Worm (Caenorhabditis elegans): ENCODE results near the gene F52D10.4.

The F52D10.4 gene

ce11 chrX:11617387-11617786 lies at the start of gene F52D10.4:
TSS of gene F52D10.4 (plus strand) at chrX:11617470.
- TF ChIP-seq hmbx-1 (tag; optimal IDR thresholded peaks at IDR 0.05) = no peak
- TF ChIP-seq tbx-11 (GFP tag; IDR thresholded peaks at IDR 0.05) = no peak
- no peak for TF ChIP-seq ceh-36 (tag; optimal IDR thresholded peaks at IDR 0.05)
- no peak for TF ChIP-seq tbx-37 (GFP tag; conservative IDR thresholded peaks at IDR 0.05)
- no peak for TF ChIP-seq ceh-13 (GFP tag; optimal IDR thresholded peaks at IDR 0.05)
- TF ChIP-seq ets-7 (tag; optimal IDR thresholded peaks at IDR 0.05) = no peak
- no peak for TF ChIP-seq scrt-1 (GFP tag; IDR thresholded peaks at IDR 0.05)
- no peak for TF ChIP-seq sea-1 (GFP tag; conservative IDR thresholded peaks at IDR 0.05)
- TF ChIP-seq pes-1 (GFP tag; IDR thresholded peaks at IDR 0.05) = no peak
- no peak for TF ChIP-seq ama-1 (optimal IDR thresholded peaks at IDR 0.05)
- no peak for TF ChIP-seq F13C5.2 (tag; optimal IDR thresholded peaks at IDR 0.05)
- no peak for TF ChIP-seq B0310.2 (tag; optimal IDR thresholded peaks at IDR 0.05)
- TF ChIP-seq hnd-1 (tag; optimal IDR thresholded peaks at IDR 0.05) = no peak

DNA sequence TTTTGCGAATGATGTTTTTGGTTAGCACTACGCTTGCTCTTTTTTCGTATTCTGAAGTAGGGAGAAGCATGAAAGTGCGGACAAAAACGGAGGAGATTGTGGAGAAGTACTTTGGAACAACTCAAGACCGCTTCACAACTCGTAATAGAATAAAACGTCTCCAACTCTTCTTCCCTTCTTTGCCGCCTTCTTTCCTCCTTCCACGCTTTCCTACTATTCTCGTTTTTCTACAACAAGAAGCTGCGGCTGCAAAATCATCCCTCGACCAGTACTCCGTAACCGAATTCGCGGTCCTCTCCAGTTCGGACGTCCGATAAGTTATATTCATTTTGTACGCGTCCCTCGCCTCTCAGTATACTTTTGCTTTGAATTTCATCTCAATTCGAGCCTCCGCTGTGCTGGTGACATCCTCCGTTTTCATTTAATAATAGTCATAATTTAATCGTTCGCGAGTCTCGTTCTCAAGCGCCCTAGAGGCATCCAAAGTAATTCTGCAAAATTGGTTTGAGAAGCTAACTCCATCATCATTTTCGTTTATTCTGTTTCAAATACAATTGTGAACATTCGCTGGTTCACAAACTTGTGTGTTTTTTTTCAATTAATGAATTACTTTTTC lies 47.4 kb upstream of the F52D10.4 start:
- no peak for TF ChIP-seq F13C5.2 (tag; optimal IDR thresholded peaks at IDR 0.05)
- TF ChIP-seq hnd-1 (tag; optimal IDR thresholded peaks at IDR 0.05) = no peak
- TF ChIP-seq hmg-4 (GFP tag; optimal IDR thresholded peaks at IDR 0.05) = no peak
- TF ChIP-seq hmbx-1 (tag; optimal IDR thresholded peaks at IDR 0.05) = no peak
- TF ChIP-seq sea-1 (GFP tag; conservative IDR thresholded peaks at IDR 0.05) = no peak
- TF ChIP-seq B0310.2 (tag; optimal IDR thresholded peaks at IDR 0.05) = no peak
- TF ChIP-seq tbx-11 (GFP tag; IDR thresholded peaks at IDR 0.05) = no peak
- no peak for TF ChIP-seq ceh-13 (GFP tag; optimal IDR thresholded peaks at IDR 0.05)
- TF ChIP-seq tra-4 (tag; optimal IDR thresholded peaks at IDR 0.05) = no peak
- TF ChIP-seq ets-7 (tag; optimal IDR thresholded peaks at IDR 0.05) = no peak

ce11 chrX:11571714-11572113 lies 45.6 kb upstream of the F52D10.4 start:
- TF ChIP-seq B0310.2 (tag; optimal IDR thresholded peaks at IDR 0.05) = no peak
- TF ChIP-seq tra-4 (tag; optimal IDR thresholded peaks at IDR 0.05) = no peak
- TF ChIP-seq tbx-11 (GFP tag; IDR thresholded peaks at IDR 0.05) = no peak
- TF ChIP-seq sea-1 (GFP tag; conservative IDR thresholded peaks at IDR 0.05) = no peak
- no peak for TF ChIP-seq tbx-37 (GFP tag; conservative IDR thresholded peaks at IDR 0.05)
- no peak for TF ChIP-seq hmg-4 (GFP tag; optimal IDR thresholded peaks at IDR 0.05)
- TF ChIP-seq pes-1 (GFP tag; IDR thresholded peaks at IDR 0.05) = no peak
- no peak for TF ChIP-seq aly-1 (tag; optimal IDR thresholded peaks at IDR 0.05)
- no peak for TF ChIP-seq scrt-1 (GFP tag; IDR thresholded peaks at IDR 0.05)

- TF ChIP-seq tra-4 (tag; optimal IDR thresholded peaks at IDR 0.05) (no peak), hmbx-1 (tag; optimal IDR thresholded peaks at IDR 0.05) (no peak), scrt-1 (GFP tag; IDR thresholded peaks at IDR 0.05) (no peak), hnd-1 (tag; optimal IDR thresholded peaks at IDR 0.05) (no peak), hmg-4 (GFP tag; optimal IDR thresholded peaks at IDR 0.05) (no peak), ama-1 (optimal IDR thresholded peaks at IDR 0.05) (no peak), sea-1 (GFP tag; conservative IDR thresholded peaks at IDR 0.05) (no peak), pes-1 (GFP tag; IDR thresholded peaks at IDR 0.05) (no peak), ceh-13 (GFP tag; optimal IDR thresholded peaks at IDR 0.05) (no peak), ets-7 (tag; optimal IDR thresholded peaks at IDR 0.05) (no peak), ceh-36 (tag; optimal IDR thresholded peaks at IDR 0.05) (no peak), aly-1 (tag; optimal IDR thresholded peaks at IDR 0.05) (no peak), tbx-37 (GFP tag; conservative IDR thresholded peaks at IDR 0.05) (no peak), tbx-11 (GFP tag; IDR thresholded peaks at IDR 0.05) (no peak), flt-1 (GFP tag; IDR thresholded peaks at IDR 0.05) (no peak)
These were observed 45.1 kb upstream of the F52D10.4 start, which contains the start of gene frm-3 for ce11 chrX:11572205-11572604. TSS of gene frm-3 (plus strand) at chrX:11572505.

- TF ChIP-seq B0310.2 (tag; optimal IDR thresholded peaks at IDR 0.05) (no peak), F13C5.2 (tag; optimal IDR thresholded peaks at IDR 0.05) (no peak), ama-1 (optimal IDR thresholded peaks at IDR 0.05) (no peak), ceh-13 (GFP tag; optimal IDR thresholded peaks at IDR 0.05) (no peak), hmg-4 (GFP tag; optimal IDR thresholded peaks at IDR 0.05) (no peak)
These were observed 43.1 kb upstream of the F52D10.4 start for ce11 chrX:11574167-11574566.

DNA sequence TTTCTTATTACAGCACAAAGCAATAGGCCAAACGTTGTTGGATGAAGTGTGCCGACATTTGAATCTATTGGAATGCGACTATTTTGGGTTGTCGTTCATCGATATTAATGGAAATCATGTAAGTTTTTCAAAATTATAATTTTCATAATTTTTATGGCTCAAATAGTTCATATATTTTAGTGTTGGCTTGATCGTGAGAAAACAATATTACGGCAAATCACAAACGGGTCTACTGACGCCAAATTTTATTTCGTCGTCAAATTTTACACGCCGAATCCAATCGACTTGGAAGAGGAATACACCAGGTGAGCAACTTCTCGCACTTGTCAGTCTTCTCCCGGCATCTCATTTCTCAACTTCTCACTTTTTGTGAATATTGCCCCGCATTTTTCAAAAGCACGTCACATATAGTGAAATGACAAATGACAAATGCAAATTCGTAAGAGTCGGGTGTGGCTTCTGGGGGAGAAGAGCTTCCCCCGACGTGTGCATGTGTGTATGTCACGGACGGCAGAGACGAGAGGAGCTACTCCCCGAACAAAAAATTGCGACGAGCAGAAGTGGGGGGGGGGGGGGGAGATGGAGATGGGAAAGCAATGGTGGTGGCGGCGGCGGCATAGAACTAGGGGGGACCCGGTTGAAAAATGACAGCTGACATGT lies 40.7 kb upstream of the F52D10.4 start:
- TF ChIP-seq F13C5.2 (tag; optimal IDR thresholded peaks at IDR 0.05) (no peak), hnd-1 (tag; optimal IDR thresholded peaks at IDR 0.05) (no peak), ceh-36 (tag; optimal IDR thresholded peaks at IDR 0.05) (no peak), sea-1 (GFP tag; conservative IDR thresholded peaks at IDR 0.05) (no peak), scrt-1 (GFP tag; IDR thresholded peaks at IDR 0.05) (no peak), flt-1 (GFP tag; IDR thresholded peaks at IDR 0.05) (no peak), hmbx-1 (tag; optimal IDR thresholded peaks at IDR 0.05) (no peak), ets-7 (tag; optimal IDR thresholded peaks at IDR 0.05) (no peak), tbx-11 (GFP tag; IDR thresholded peaks at IDR 0.05) (no peak), tbx-37 (GFP tag; conservative IDR thresholded peaks at IDR 0.05) (no peak)

- TF ChIP-seq tbx-37 (GFP tag; conservative IDR thresholded peaks at IDR 0.05) (no peak), ceh-36 (tag; optimal IDR thresholded peaks at IDR 0.05) (no peak), ama-1 (optimal IDR thresholded peaks at IDR 0.05) (no peak), hnd-1 (tag; optimal IDR thresholded peaks at IDR 0.05) (no peak), hmg-4 (GFP tag; optimal IDR thresholded peaks at IDR 0.05) (no peak), tra-4 (tag; optimal IDR thresholded peaks at IDR 0.05) (no peak), F13C5.2 (tag; optimal IDR thresholded peaks at IDR 0.05) (no peak), flt-1 (GFP tag; IDR thresholded peaks at IDR 0.05) (no peak), ets-7 (tag; optimal IDR thresholded peaks at IDR 0.05) (no peak), tbx-11 (GFP tag; IDR thresholded peaks at IDR 0.05) (no peak), pes-1 (GFP tag; IDR thresholded peaks at IDR 0.05) (no peak), scrt-1 (GFP tag; IDR thresholded peaks at IDR 0.05) (no peak)
These were observed 31.9 kb upstream of the F52D10.4 start, which contains the start of gene abts-2 for ce11 chrX:11585375-11585774. TSS of gene abts-2 (plus strand) at chrX:11585675.

Measured in whole organism, early embryonic.